Worm (Caenorhabditis elegans): ENCODE results near the gene Y12A6A.1.

Gene Y12A6A.1

ce11 chrX:13592367-13592766 lies 29.2 kb downstream of the Y12A6A.1 start, which contains the start of gene F54B11.4:
Gene F54B11.4 (plus strand): TSS chrX:13592667.
- TF ChIP-seq hlh-15 (tag; optimal IDR thresholded peaks at IDR 0.05) (no peak), elt-2 (tag; optimal IDR thresholded peaks at IDR 0.05) (no peak), F13H6.1 (tag; optimal IDR thresholded peaks at IDR 0.05) (no peak), tbx-2 (tag; optimal IDR thresholded peaks at IDR 0.05) (no peak), lin-11 (tag; optimal IDR thresholded peaks at IDR 0.05) (no peak)

- TF ChIP-seq pag-3 (tag; optimal IDR thresholded peaks at IDR 0.05; ENCODE audit: borderline replicate concordance) (no peak), fkh-10 (GFP tag; optimal IDR thresholded peaks at IDR 0.05) (no peak), hlh-15 (tag; optimal IDR thresholded peaks at IDR 0.05) (no peak), hlh-6 (tag; optimal IDR thresholded peaks at IDR 0.05) (no peak)
Measured at ce11 chrX:13591953-13592352, 29.6 kb downstream of the Y12A6A.1 start.

ce11 chrX:13591175-13591574 lies 30.4 kb downstream of the Y12A6A.1 start, which contains the start of gene col-44:
Gene col-44 (plus strand): TSS chrX:13591475.
- TF ChIP-seq ceh-18 (tag; optimal IDR thresholded peaks at IDR 0.05) = no peak
- TF ChIP-seq Y22D7AL.16 (tag; optimal IDR thresholded peaks at IDR 0.05) = no peak
- TF ChIP-seq unc-55 (GFP tag; optimal IDR thresholded peaks at IDR 0.05) = no peak
- TF ChIP-seq hlh-6 (tag; optimal IDR thresholded peaks at IDR 0.05) = no peak
- TF ChIP-seq npax-4 (tag; optimal IDR thresholded peaks at IDR 0.05) = no peak
- TF ChIP-seq unc-86 (tag; optimal IDR thresholded peaks at IDR 0.05) = no peak
- no peak for TF ChIP-seq ceh-9 (tag; optimal IDR thresholded peaks at IDR 0.05)
- TF ChIP-seq ets-4 (tag; optimal IDR thresholded peaks at IDR 0.05) = no peak

ce11 chrX:13590688-13591087 lies 30.8 kb downstream of the Y12A6A.1 start:
- TF ChIP-seq C08G9.2 (tag; optimal IDR thresholded peaks at IDR 0.05) (peak; percentile 41), pag-3 (tag; optimal IDR thresholded peaks at IDR 0.05; ENCODE audit: borderline replicate concordance) (peak; percentile 36), ceh-24 (tag; optimal IDR thresholded peaks at IDR 0.05) (no peak)

- TF ChIP-seq elt-2 (tag; optimal IDR thresholded peaks at IDR 0.05) (no peak), C08G9.2 (tag; optimal IDR thresholded peaks at IDR 0.05) (no peak), pqm-1 (tag; optimal IDR thresholded peaks at IDR 0.05) (no peak), ceh-24 (tag; optimal IDR thresholded peaks at IDR 0.05) (no peak), ahr-1 (tag; optimal IDR thresholded peaks at IDR 0.05) (no peak), F13H6.1 (tag; optimal IDR thresholded peaks at IDR 0.05) (no peak), pag-3 (tag; optimal IDR thresholded peaks at IDR 0.05; ENCODE audit: borderline replicate concordance) (no peak), fax-1 (tag; optimal IDR thresholded peaks at IDR 0.05) (no peak), ceh-14 (tag; optimal IDR thresholded peaks at IDR 0.05) (no peak), zip-5 (tag; optimal IDR thresholded peaks at IDR 0.05) (no peak), hlh-8 (tag; optimal IDR thresholded peaks at IDR 0.05) (no peak), sox-2 (GFP tag; IDR thresholded peaks at IDR 0.05) (no peak), unc-55 (GFP tag; optimal IDR thresholded peaks at IDR 0.05) (no peak), ttx-3 (tag; optimal IDR thresholded peaks at IDR 0.05) (no peak), npax-4 (tag; optimal IDR thresholded peaks at IDR 0.05) (no peak), eyg-1 (tag; optimal IDR thresholded peaks at IDR 0.05) (no peak)
Measured at ce11 chrX:13589735-13590134, 31.8 kb downstream of the Y12A6A.1 start, which contains the start of gene col-9. Gene col-9 (plus strand): TSS chrX:13590035.

ce11 chrX:13584725-13585371 lies 36.7 kb downstream of the Y12A6A.1 start, which contains the start of gene unc-84:
Gene unc-84 (plus strand): TSS chrX:13584775.
- TF ChIP-seq ttx-3 (tag; optimal IDR thresholded peaks at IDR 0.05) (no peak), ceh-31 (tag; optimal IDR thresholded peaks at IDR 0.05) (peak; percentile 64), unc-86 (tag; optimal IDR thresholded peaks at IDR 0.05) (no peak), unc-3 (GFP tag; conservative IDR thresholded peaks at IDR 0.05) (no peak), unc-3 (tag; optimal IDR thresholded peaks at IDR 0.05) (no peak), ref-2 (tag; optimal IDR thresholded peaks at IDR 0.05) (peak; percentile 34), sdc-2 (tag; optimal IDR thresholded peaks at IDR 0.05) (peak; percentile 52), ets-4 (tag; optimal IDR thresholded peaks at IDR 0.05) (peak; percentile 32), tbx-2 (tag; optimal IDR thresholded peaks at IDR 0.05) (peak; percentile 53), hlh-6 (tag; optimal IDR thresholded peaks at IDR 0.05) (no peak), elt-2 (tag; optimal IDR thresholded peaks at IDR 0.05) (no peak), pag-3 (tag; optimal IDR thresholded peaks at IDR 0.05; ENCODE audit: borderline replicate concordance) (no peak), ceh-2 (tag; optimal IDR thresholded peaks at IDR 0.05) (peak; percentile 28), npax-4 (tag; optimal IDR thresholded peaks at IDR 0.05) (no peak), hlh-8 (tag; optimal IDR thresholded peaks at IDR 0.05) (no peak), dmd-4 (tag; optimal IDR thresholded peaks at IDR 0.05; ENCODE audit: borderline replicate concordance) (no peak), eyg-1 (tag; optimal IDR thresholded peaks at IDR 0.05) (no peak), ama-1 (optimal IDR thresholded peaks at IDR 0.05) (no peak), zip-5 (tag; optimal IDR thresholded peaks at IDR 0.05) (no peak), ceh-14 (tag; optimal IDR thresholded peaks at IDR 0.05) (no peak), C08G9.2 (tag; optimal IDR thresholded peaks at IDR 0.05) (peak; percentile 72), Y22D7AL.16 (tag; optimal IDR thresholded peaks at IDR 0.05) (no peak), pros-1 (tag; optimal IDR thresholded peaks at IDR 0.05) (peak; percentile 7), che-1 (tag; optimal IDR thresholded peaks at IDR 0.05) (no peak), ceh-34 (tag; optimal IDR thresholded peaks at IDR 0.05) (peak; percentile 97), gmeb-2 (tag; optimal IDR thresholded peaks at IDR 0.05) (no peak), unc-55 (GFP tag; optimal IDR thresholded peaks at IDR 0.05) (no peak), hlh-15 (tag; optimal IDR thresholded peaks at IDR 0.05) (no peak), nhr-11 (tag; optimal IDR thresholded peaks at IDR 0.05) (no peak)
